Fruit fly (Drosophila melanogaster) whole organism, prepupa: ENCODE measurements around the gene Lamtor5.

Source experiments
- Blimp-1 ChIP-seq: fragments of 200-800 bp; sonication (Bioruptor generic); optimal IDR thresholded peaks from 3 replicates; lab custom pipeline; 2017; ENCODE audit warnings: missing biosample characterization, missing genetic modification characterization, mild to moderate bottlenecking, moderate library complexity, missing genetic modification reagents
- CG11294 ChIP-seq: fragments of 200-800 bp; sonication (Bioruptor generic); IDR thresholded peaks from 2 replicates; pipeline ENCODE4 v1.3.6; 2022; ENCODE audit warnings: missing biosample characterization, missing genetic modification characterization
- CG16779 ChIP-seq: fragments of 200-800 bp; sonication (Bioruptor generic); optimal IDR thresholded peaks from 3 replicates; lab custom pipeline; 2017; ENCODE audit warnings: missing biosample characterization, mild to moderate bottlenecking, missing genetic modification characterization
- CG3032 ChIP-seq: fragments of 200-800 bp; optimal IDR thresholded peaks from 2 replicates; lab custom pipeline; 2019; ENCODE audit warnings: missing biosample characterization, mild to moderate bottlenecking, missing genetic modification characterization, moderate library complexity
- CG31627 ChIP-seq: fragments of 200-800 bp; sonication (Bioruptor generic); optimal IDR thresholded peaks from 3 replicates; lab custom pipeline; 2016; ENCODE audit warnings: missing biosample characterization, missing genetic modification characterization
- CG34406 ChIP-seq: fragments of 200-800 bp; sonication (Bioruptor generic); optimal IDR thresholded peaks from 3 replicates; lab custom pipeline; 2016; ENCODE audit warnings: missing biosample characterization, missing genetic modification characterization
- CG3919 ChIP-seq: fragments of 200-800 bp; sonication (Bioruptor generic); optimal IDR thresholded peaks from 3 replicates; lab custom pipeline; 2016; ENCODE audit warnings: missing biosample characterization, missing genetic modification characterization
- CG6792 ChIP-seq: fragments of 200-800 bp; sonication (Bioruptor generic); optimal IDR thresholded peaks from 3 replicates; lab custom pipeline; 2016; ENCODE audit warnings: missing biosample characterization, missing genetic modification characterization
- CG6808 ChIP-seq: fragments of 200-800 bp; sonication (Bioruptor generic); optimal IDR thresholded peaks from 3 replicates; lab custom pipeline; 2017; ENCODE audit warnings: missing biosample characterization, missing genetic modification characterization, mild to moderate bottlenecking, moderate library complexity, missing genetic modification reagents
- CG6854 ChIP-seq: fragments of 200-800 bp; sonication (Bioruptor generic); optimal IDR thresholded peaks from 2 replicates; lab custom pipeline; 2017; ENCODE audit warnings: missing biosample characterization, mild to moderate bottlenecking, missing genetic modification characterization
- CG7368 ChIP-seq: fragments of 200-800 bp; sonication (Bioruptor generic); optimal IDR thresholded peaks from 3 replicates; lab custom pipeline; 2016; ENCODE audit warnings: missing biosample characterization, missing genetic modification characterization
- CG8319 ChIP-seq: fragments of 200-800 bp; sonication (Bioruptor generic); optimal IDR thresholded peaks from 3 replicates; lab custom pipeline; 2016; ENCODE audit warnings: missing biosample characterization, missing genetic modification characterization
- CG8632 ChIP-seq: fragments of 200-800 bp; sonication (Bioruptor generic); optimal IDR thresholded peaks from 3 replicates; lab custom pipeline; 2016; ENCODE audit warnings: missing biosample characterization, missing genetic modification characterization
- CG9139 ChIP-seq: fragments of 200-800 bp; sonication (Bioruptor generic); optimal IDR thresholded peaks from 3 replicates; lab custom pipeline; 2017; ENCODE audit warnings: missing biosample characterization, mild to moderate bottlenecking, missing genetic modification characterization
- Eip93F ChIP-seq: fragments of 200-800 bp; sonication (Bioruptor generic); optimal IDR thresholded peaks from 2 replicates; lab custom pipeline; 2016; ENCODE audit warnings: missing biosample characterization, mild to moderate bottlenecking, missing genetic modification characterization
- Ets21C ChIP-seq: fragments of 200-800 bp; sonication (Bioruptor generic); optimal IDR thresholded peaks from 3 replicates; lab custom pipeline; 2016; ENCODE audit warnings: missing biosample characterization, missing genetic modification characterization
- Ets96B ChIP-seq: fragments of 200-800 bp; optimal IDR thresholded peaks from 2 replicates; lab custom pipeline; 2019; ENCODE audit warnings: missing biosample characterization, mild to moderate bottlenecking, missing genetic modification characterization, moderate library complexity
- Hr38 ChIP-seq: sonication (Bioruptor generic); optimal IDR thresholded peaks from 2 replicates; lab custom pipeline; 2016; ENCODE audit warnings: missing biosample characterization, missing genetic modification characterization
- Hr39 ChIP-seq: fragments of 200-800 bp; sonication (Bioruptor generic); optimal IDR thresholded peaks from 2 replicates; lab custom pipeline; 2016; ENCODE audit warnings: missing biosample characterization, missing genetic modification characterization
- Smox ChIP-seq: fragments of 200-800 bp; sonication (Bioruptor generic); optimal IDR thresholded peaks from 3 replicates; lab custom pipeline; 2016; ENCODE audit warnings: missing biosample characterization, missing genetic modification characterization
- Sox15 ChIP-seq: fragments of 200-800 bp; sonication (Bioruptor generic); optimal IDR thresholded peaks from 3 replicates; lab custom pipeline; 2016; ENCODE audit warnings: missing biosample characterization, missing genetic modification characterization
- achi ChIP-seq: fragments of 200-800 bp; sonication (Bioruptor generic); optimal IDR thresholded peaks from 3 replicates; lab custom pipeline; 2016; ENCODE audit warnings: missing biosample characterization, missing genetic modification characterization
- dac ChIP-seq: fragments of 200-800 bp; sonication (Bioruptor generic); optimal IDR thresholded peaks from 2 replicates; lab custom pipeline; 2017; ENCODE audit warnings: missing biosample characterization, mild to moderate bottlenecking, missing genetic modification characterization
- dsx ChIP-seq: fragments of 200-800 bp; optimal IDR thresholded peaks from 3 replicates; lab custom pipeline; 2019; ENCODE audit warnings: missing biosample characterization, mild to moderate bottlenecking, missing genetic modification characterization, moderate library complexity; ENCODE audit not compliant: poor library complexity, severe bottlenecking
- eg ChIP-seq: fragments of 200-800 bp; sonication (Bioruptor generic); IDR thresholded peaks from 3 replicates; pipeline ENCODE4 v1.3.6; 2022; ENCODE audit warnings: missing biosample characterization, missing genetic modification characterization
- esn ChIP-seq: fragments of 200-800 bp; sonication (Bioruptor generic); optimal IDR thresholded peaks from 2 replicates; lab custom pipeline; 2016; ENCODE audit warnings: missing biosample characterization, mild to moderate bottlenecking, missing genetic modification characterization, moderate library complexity
- fd59A ChIP-seq: fragments of 200-800 bp; sonication (Bioruptor generic); optimal IDR thresholded peaks from 2 replicates; lab custom pipeline; 2017; ENCODE audit warnings: missing biosample characterization, mild to moderate bottlenecking, missing genetic modification characterization, missing genetic modification reagents
- fd85E ChIP-seq: fragments of 200-800 bp; sonication (Bioruptor generic); optimal IDR thresholded peaks from 3 replicates; lab custom pipeline; 2016; ENCODE audit warnings: missing biosample characterization, missing genetic modification characterization
- lz ChIP-seq: fragments of 200-800 bp; sonication (Bioruptor generic); optimal IDR thresholded peaks from 3 replicates; lab custom pipeline; 2016; ENCODE audit warnings: missing biosample characterization, missing genetic modification characterization
- net ChIP-seq: fragments of 200-800 bp; sonication (Bioruptor generic); optimal IDR thresholded peaks from 3 replicates; lab custom pipeline; 2016; ENCODE audit warnings: missing biosample characterization, missing genetic modification characterization
- pdm3 ChIP-seq: fragments of 200-800 bp; sonication (Bioruptor generic); optimal IDR thresholded peaks from 3 replicates; lab custom pipeline; 2016; ENCODE audit warnings: missing biosample characterization, missing genetic modification characterization
- spab ChIP-seq: fragments of 200-800 bp; sonication (Bioruptor generic); optimal IDR thresholded peaks from 2 replicates; lab custom pipeline; 2017; ENCODE audit warnings: missing biosample characterization, mild to moderate bottlenecking, missing genetic modification characterization, missing genetic modification reagents
- ss ChIP-seq, 2 experiments: fragments of 200-800 bp; sonication (Bioruptor generic); optimal IDR thresholded peaks; 2 replicates in 1 of 2; 3 replicates in 1 of 2; lab custom pipeline; 2017 to 2018; ENCODE audit warnings: mild to moderate bottlenecking in 2 of 2, missing biosample characterization in 2 of 2, missing genetic modification characterization in 2 of 2, moderate library complexity in 1 of 2
- svp ChIP-seq: fragments of 200-800 bp; sonication (Bioruptor generic); peaks from one replicate; lab custom pipeline; 2016; ENCODE audit warnings: missing biosample characterization, missing genetic modification characterization
- topi ChIP-seq: fragments of 200-800 bp; sonication (Bioruptor generic); optimal IDR thresholded peaks from 3 replicates; lab custom pipeline; 2016; ENCODE audit warnings: missing biosample characterization, missing genetic modification characterization
- vri ChIP-seq: fragments of 200-800 bp; sonication (Bioruptor generic); optimal IDR thresholded peaks from 3 replicates; lab custom pipeline; 2016; ENCODE audit warnings: missing biosample characterization, mild to moderate bottlenecking, missing genetic modification characterization

The Lamtor5 gene

dm6 chrX:1897384-1897783 is 38.6 kb upstream of the Lamtor5 start (continued):
- TF ChIP-seq CG6792 (peak; percentile 50), net (GFP tag; lab: Kevin White, UChicago) (no peak), spab (GFP tag; lab: Kevin White, UChicago) (no peak), CG6808 (GFP tag; lab: Kevin White, UChicago) (no peak), CG16779 (tag; lab: Kevin White, UChicago) (no peak), Eip93F (GFP tag; lab: Kevin White, UChicago) (no peak), CG3919 (peak; percentile 62), Smox (GFP tag; lab: Kevin White, UChicago) (no peak), CG34406 (GFP tag; lab: Kevin White, UChicago) (peak; percentile 28), fd59A (GFP tag; lab: Kevin White, UChicago) (peak; percentile 34), Hr39 (GFP tag; lab: Kevin White, UChicago) (peak; percentile 75), eg (GFP tag; lab: Robert Waterston, UW) (peak; percentile 68), dsx (GFP tag; lab: Kevin White, UChicago) (no peak), Ets96B (peak; percentile 44), CG7368 (GFP tag; lab: Kevin White, UChicago) (no peak)

dm6 chrX:1893532-1893931 is 34.8 kb upstream of the Lamtor5 start:
- no peak for TF ChIP-seq CG9139
- TF ChIP-seq Eip93F (GFP tag; lab: Kevin White, UChicago): no peak
- no peak for TF ChIP-seq Hr39 (GFP tag; lab: Kevin White, UChicago)
- TF ChIP-seq achi (GFP tag; lab: Kevin White, UChicago): no peak
- no peak for TF ChIP-seq ss (GFP tag; optimal IDR thresholded peaks at IDR 0.05; lab: Kevin White, UChicago)
- no peak for TF ChIP-seq CG6808 (GFP tag; lab: Kevin White, UChicago)
- no peak for TF ChIP-seq CG11294 (GFP tag; lab: Robert Waterston, UW)
- TF ChIP-seq dac (GFP tag; lab: Kevin White, UChicago): no peak
- no peak for TF ChIP-seq CG8632
- no peak for TF ChIP-seq CG3919
- TF ChIP-seq lz (GFP tag; lab: Kevin White, UChicago): no peak
- no peak for TF ChIP-seq topi (GFP tag; lab: Kevin White, UChicago)
- TF ChIP-seq Blimp-1 (GFP tag; lab: Kevin White, UChicago): no peak
- TF ChIP-seq Sox15 (GFP tag; lab: Kevin White, UChicago): no peak
- no peak for TF ChIP-seq CG34406 (GFP tag; lab: Kevin White, UChicago)
- no peak for TF ChIP-seq CG8319 (GFP tag; lab: Kevin White, UChicago)

- peak; percentile 39; the same call in 1 of the 3 replicates for TF ChIP-seq eg (GFP tag; lab: Robert Waterston, UW)
- TF ChIP-seq CG31627 (GFP tag; lab: Kevin White, UChicago): peak; percentile 36
- peak; percentile 44 for TF ChIP-seq esn (GFP tag; lab: Kevin White, UChicago)
- peak; percentile 54 for TF ChIP-seq CG3032
- TF ChIP-seq Sox15 (GFP tag; lab: Kevin White, UChicago): no peak
- no peak for TF ChIP-seq dsx (GFP tag; lab: Kevin White, UChicago)
- no peak for TF ChIP-seq ss (GFP tag; optimal IDR thresholded peaks at IDR 0.05; lab: Kevin White, UChicago)
- no peak for TF ChIP-seq pdm3
- peak; percentile 44 for TF ChIP-seq lz (GFP tag; lab: Kevin White, UChicago)
- TF ChIP-seq CG6854 (GFP tag; lab: Kevin White, UChicago): no peak
Observed at dm6 chrX:1889926-1890325, 31.2 kb upstream of the Lamtor5 start, which contains the start of the genes trr and mRpL16. Gene trr (minus strand): TSS chrX:1889950. Gene mRpL16 (plus strand): TSS chrX:1890256.

dm6 chrX:1880779-1881178 is 22.0 kb upstream of the Lamtor5 start:
- no peak for TF ChIP-seq net (GFP tag; lab: Kevin White, UChicago)
- no peak for TF ChIP-seq Smox (GFP tag; lab: Kevin White, UChicago)
- TF ChIP-seq eg (GFP tag; lab: Robert Waterston, UW): no peak
- TF ChIP-seq fd85E (GFP tag; lab: Kevin White, UChicago): no peak
- TF ChIP-seq esn (GFP tag; lab: Kevin White, UChicago): no peak
- no peak for TF ChIP-seq Hr39 (GFP tag; lab: Kevin White, UChicago)
- TF ChIP-seq vri (GFP tag; lab: Kevin White, UChicago): no peak
- TF ChIP-seq svp (GFP tag; lab: Kevin White, UChicago): no peak
- TF ChIP-seq Blimp-1 (GFP tag; lab: Kevin White, UChicago): no peak
- TF ChIP-seq Ets21C (GFP tag; lab: Kevin White, UChicago): no peak
- TF ChIP-seq Hr38 (GFP tag; lab: Kevin White, UChicago): no peak
- no peak for TF ChIP-seq CG6792
- no peak for TF ChIP-seq Sox15 (GFP tag; lab: Kevin White, UChicago)
- no peak for TF ChIP-seq spab (GFP tag; lab: Kevin White, UChicago)
- TF ChIP-seq, all 60 proteins: peak for 0
